Worm (Caenorhabditis elegans) whole organism, L2 larva: ENCODE measurements around the gene smf-3.

ENCODE experiments used
- F13H6.1 ChIP-seq: sonication (generic microtip); optimal IDR thresholded peaks from 2 replicates; lab custom pipeline; 2016; ENCODE audit warnings: missing genetic modification characterization, missing compliant biosample characterization
- R02D3.7 ChIP-seq: fragments of 150-350 bp; optimal IDR thresholded peaks from 2 replicates; lab custom pipeline; 2014; ENCODE audit warnings: missing biosample characterization, missing genetic modification characterization
- Y55F3AM.14 ChIP-seq: fragments of 200-800 bp; sonication (Bioruptor generic); optimal IDR thresholded peaks from 2 replicates; lab custom pipeline; 2018; ENCODE audit warnings: mild to moderate bottlenecking, missing genetic modification characterization, missing compliant biosample characterization
- ZK546.5 ChIP-seq: sonication (generic microtip); optimal IDR thresholded peaks from 2 replicates; lab custom pipeline; 2017; ENCODE audit warnings: missing biosample characterization, missing genetic modification characterization
- alr-1 ChIP-seq: fragments of 150-350 bp; optimal IDR thresholded peaks from 2 replicates; lab custom pipeline; 2014; ENCODE audit warnings: missing biosample characterization, missing genetic modification characterization
- blmp-1 ChIP-seq: sonication (generic microtip); optimal IDR thresholded peaks from 2 replicates; lab custom pipeline; 2017; ENCODE audit warnings: missing genetic modification characterization, mild to moderate bottlenecking, missing compliant biosample characterization, antibody characterized with exemption, moderate library complexity; ENCODE audit not compliant: insufficient read depth
- ceh-82 ChIP-seq: fragments of 150-350 bp; optimal IDR thresholded peaks from 2 replicates; lab custom pipeline; 2014; ENCODE audit warnings: missing biosample characterization, missing genetic modification characterization
- crh-2 ChIP-seq: sonication (generic microtip); optimal IDR thresholded peaks from 2 replicates; lab custom pipeline; 2017; ENCODE audit warnings: missing biosample characterization, missing genetic modification characterization
- dmd-4 ChIP-seq: sonication (generic microtip); optimal IDR thresholded peaks from 2 replicates; lab custom pipeline; 2017; ENCODE audit warnings: missing biosample characterization, missing genetic modification characterization
- egl-27 ChIP-seq: sonication (generic microtip); optimal IDR thresholded peaks from 3 replicates; lab custom pipeline; 2017; ENCODE audit warnings: missing biosample characterization, missing genetic modification reagents, missing genetic modification characterization
- elt-1 ChIP-seq: fragments of 150-350 bp; optimal IDR thresholded peaks from 2 replicates; lab custom pipeline; 2014; ENCODE audit warnings: missing biosample characterization, missing genetic modification characterization
- elt-3 ChIP-seq: sonication (generic microtip); optimal IDR thresholded peaks from 2 replicates; lab custom pipeline; 2017; ENCODE audit warnings: missing biosample characterization, missing genetic modification characterization
- gmeb-1 ChIP-seq: fragments of 150-350 bp; optimal IDR thresholded peaks from 2 replicates; lab custom pipeline; 2014; ENCODE audit warnings: missing biosample characterization, missing genetic modification characterization
- lin-13 ChIP-seq: fragments of 150-350 bp; optimal IDR thresholded peaks from 2 replicates; lab custom pipeline; 2014; ENCODE audit warnings: missing biosample characterization, missing genetic modification reagents, missing genetic modification characterization
- lin-39 ChIP-seq: fragments of 150-350 bp; optimal IDR thresholded peaks from 2 replicates; lab custom pipeline; 2014; ENCODE audit warnings: missing biosample characterization, missing genetic modification reagents, missing genetic modification characterization
- lsy-2 ChIP-seq, 2 experiments: fragments of 150-350 bp in 1 of 2; sonication (generic microtip) in 1 of 2; optimal IDR thresholded peaks; 2 replicates each; lab custom pipeline; 2014 to 2017; ENCODE audit warnings: missing biosample characterization in 2 of 2, missing genetic modification characterization in 2 of 2
- mbf-1 ChIP-seq: sonication (generic microtip); optimal IDR thresholded peaks from 2 replicates; lab custom pipeline; 2017; ENCODE audit warnings: missing biosample characterization, missing genetic modification characterization
- mdl-1 ChIP-seq, 2 experiments: fragments of 150-350 bp in 1 of 2; sonication (generic microtip) in 1 of 2; optimal IDR thresholded peaks; 2 replicates each; lab custom pipeline; 2017; ENCODE audit warnings: missing biosample characterization in 2 of 2, missing genetic modification characterization in 2 of 2
- nhr-10 ChIP-seq: sonication (generic microtip); optimal IDR thresholded peaks from 2 replicates; lab custom pipeline; 2017; ENCODE audit warnings: missing biosample characterization, missing genetic modification characterization
- nhr-11 ChIP-seq: fragments of 150-350 bp; optimal IDR thresholded peaks from 2 replicates; lab custom pipeline; 2014; ENCODE audit warnings: missing biosample characterization, missing genetic modification characterization
- nhr-12 ChIP-seq: fragments of 150-350 bp; optimal IDR thresholded peaks from 2 replicates; lab custom pipeline; 2014; ENCODE audit warnings: missing biosample characterization, missing genetic modification characterization
- nhr-237 ChIP-seq: fragments of 150-350 bp; optimal IDR thresholded peaks from 2 replicates; lab custom pipeline; 2014; ENCODE audit warnings: missing biosample characterization, missing genetic modification characterization
- nhr-25 ChIP-seq: fragments of 150-350 bp; sonication (generic microtip); optimal IDR thresholded peaks from 3 replicates; lab custom pipeline; 2014; ENCODE audit warnings: missing biosample characterization, missing genetic modification characterization
- nhr-6 ChIP-seq: fragments of 150-350 bp; optimal IDR thresholded peaks from 2 replicates; lab custom pipeline; 2014; ENCODE audit warnings: missing biosample characterization, missing genetic modification characterization
- nhr-77 ChIP-seq: fragments of 150-350 bp; optimal IDR thresholded peaks from 2 replicates; lab custom pipeline; 2014; ENCODE audit warnings: missing biosample characterization, missing genetic modification characterization
- peb-1 ChIP-seq: fragments of 150-350 bp; optimal IDR thresholded peaks from 2 replicates; lab custom pipeline; 2014; ENCODE audit warnings: missing biosample characterization, missing genetic modification characterization
- sem-4 ChIP-seq: fragments of 150-350 bp; optimal IDR thresholded peaks from 2 replicates; lab custom pipeline; 2014; ENCODE audit warnings: missing biosample characterization, missing genetic modification reagents, missing genetic modification characterization
- sma-3 ChIP-seq: sonication (generic microtip); optimal IDR thresholded peaks from 2 replicates; lab custom pipeline; 2016; ENCODE audit warnings: missing genetic modification reagents, missing genetic modification characterization, missing compliant biosample characterization
- sma-9 ChIP-seq, 2 experiments: fragments of 150-350 bp in 1 of 2; sonication (generic microtip) in 1 of 2; optimal IDR thresholded peaks; 2 replicates each; lab custom pipeline; 2014 to 2016; ENCODE audit warnings: missing genetic modification characterization in 2 of 2, mild to moderate bottlenecking in 1 of 2, missing biosample characterization in 1 of 2, missing compliant biosample characterization in 1 of 2, missing genetic modification reagents in 1 of 2, moderate library complexity in 1 of 2
- snpc-4 ChIP-seq: fragments of 150-350 bp; optimal IDR thresholded peaks from 2 replicates; lab custom pipeline; 2014; ENCODE audit warnings: missing biosample characterization, missing genetic modification characterization
- unc-39 ChIP-seq: fragments of 150-350 bp; optimal IDR thresholded peaks from 2 replicates; lab custom pipeline; 2014; ENCODE audit warnings: missing biosample characterization, missing genetic modification characterization
- unc-55 ChIP-seq: fragments of 150-350 bp; sonication (generic microtip); optimal IDR thresholded peaks from 3 replicates; lab custom pipeline; 2014; ENCODE audit warnings: missing biosample characterization, missing genetic modification reagents, missing genetic modification characterization
- unc-62 ChIP-seq: fragments of 150-350 bp; optimal IDR thresholded peaks from 2 replicates; lab custom pipeline; 2014; ENCODE audit warnings: missing biosample characterization, missing genetic modification reagents, missing genetic modification characterization
- ztf-1 ChIP-seq: fragments of 200-800 bp; sonication (Bioruptor generic); conservative IDR thresholded peaks from 2 replicates; pipeline ENCODE4 v1.3.6; 2022; ENCODE audit warnings: missing genetic modification characterization, missing compliant biosample characterization
- ztf-11 ChIP-seq: sonication (generic microtip); optimal IDR thresholded peaks from 2 replicates; lab custom pipeline; 2017; ENCODE audit warnings: missing biosample characterization, missing genetic modification characterization

smf-3 gene

ce11 chrIV:2610409-2610808 lies 8.3 kb upstream of the smf-3 start, which contains the start of gene Y69A2AR.32:
Gene Y69A2AR.32, plus strand, starts transcription at chrIV:2610436.
- TF ChIP-seq mbf-1 (tag; lab: Kevin White, UChicago) (no peak), egl-27 (tag; lab: Kevin White, UChicago) (no peak), nhr-11 (tag; lab: Kevin White, UChicago) (no peak), nhr-25 (tag; lab: Kevin White, UChicago) (no peak), F13H6.1 (no peak), sma-3 (GFP tag; lab: Kevin White, UChicago) (no peak), unc-62 (GFP tag; lab: Kevin White, UChicago) (no peak), nhr-12 (tag; lab: Kevin White, UChicago) (no peak), gmeb-1 (tag; lab: Kevin White, UChicago) (no peak), nhr-237 (tag; lab: Kevin White, UChicago) (no peak), ztf-11 (tag; lab: Kevin White, UChicago) (no peak), elt-1 (tag; lab: Kevin White, UChicago) (no peak), R02D3.7 (no peak), ZK546.5 (no peak), peb-1 (tag; lab: Kevin White, UChicago) (no peak)

DNA sequence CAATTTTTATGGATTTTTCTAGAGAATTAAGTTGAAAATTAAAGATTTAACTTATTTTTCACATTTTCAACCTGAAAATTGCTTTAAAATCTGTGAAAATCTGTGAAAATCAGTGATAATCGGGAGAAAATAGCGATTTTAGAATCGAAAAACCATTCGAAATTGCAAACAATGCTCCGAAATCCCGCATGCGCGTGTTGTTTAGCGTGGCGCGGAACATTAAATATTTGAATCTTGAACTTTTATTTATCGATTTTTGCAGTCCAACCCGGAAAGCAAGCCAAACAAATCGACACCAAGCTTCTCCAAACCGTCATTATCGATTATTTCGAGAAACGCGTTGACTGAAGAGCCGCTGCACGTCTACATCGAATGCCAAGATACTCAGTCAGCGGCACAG lies 7.7 kb upstream of the smf-3 start:
- no peak for TF ChIP-seq sma-3 (GFP tag; lab: Kevin White, UChicago)
- TF ChIP-seq nhr-6 (tag; lab: Kevin White, UChicago), result no peak
- no peak for TF ChIP-seq crh-2 (tag; lab: Kevin White, UChicago)
- TF ChIP-seq unc-55 (GFP tag; lab: Kevin White, UChicago), result no peak
- no peak for TF ChIP-seq lin-39 (tag; lab: Kevin White, UChicago)
- no peak for TF ChIP-seq nhr-12 (tag; lab: Kevin White, UChicago)
- no peak for TF ChIP-seq ztf-1 (GFP tag; lab: Robert Waterston, UW)
- TF ChIP-seq nhr-25 (tag; lab: Kevin White, UChicago), result no peak
- TF ChIP-seq blmp-1 (tag; lab: Kevin White, UChicago), result no peak
- no peak for TF ChIP-seq R02D3.7
- no peak for TF ChIP-seq nhr-10 (tag; lab: Kevin White, UChicago)
- TF ChIP-seq elt-1 (tag; lab: Kevin White, UChicago), result no peak
- TF ChIP-seq sma-9 (GFP tag; optimal IDR thresholded peaks at IDR 0.05; lab: Kevin White, UChicago), result no peak
- TF ChIP-seq sma-9 (tag; optimal IDR thresholded peaks at IDR 0.05; lab: Kevin White, UChicago), result no peak
- TF ChIP-seq egl-27 (tag; lab: Kevin White, UChicago), result no peak
- no peak for TF ChIP-seq nhr-77 (tag; lab: Kevin White, UChicago)
- TF ChIP-seq snpc-4 (tag; lab: Kevin White, UChicago), result no peak
- no peak for TF ChIP-seq alr-1 (tag; lab: Kevin White, UChicago)
- TF ChIP-seq sem-4 (tag; lab: Kevin White, UChicago), result no peak

ce11 chrIV:2613011-2613503 lies 5.6 kb upstream of the smf-3 start, which contains the start of gene Y69A2AR.28:
Gene Y69A2AR.28, minus strand, starts transcription at chrIV:2613061.
- peak; percentile 17 for TF ChIP-seq gmeb-1 (tag; lab: Kevin White, UChicago)
- peak in 1 of 2 experiments; percentile 32 for TF ChIP-seq lsy-2 (tag; optimal IDR thresholded peaks at IDR 0.05; lab: Kevin White, UChicago)
- no peak for TF ChIP-seq ztf-11 (tag; lab: Kevin White, UChicago)
- peak; percentile 8 for TF ChIP-seq unc-55 (GFP tag; lab: Kevin White, UChicago)

ce11 chrIV:2613754-2614244 lies 4.9 kb upstream of the smf-3 start, which contains the start of gene daao-1:
Gene daao-1, plus strand, starts transcription at chrIV:2614194.
- TF ChIP-seq mdl-1 (tag; optimal IDR thresholded peaks at IDR 0.05; lab: Kevin White, UChicago) (no peak), lin-13 (GFP tag; lab: Kevin White, UChicago) (no peak), sem-4 (tag; lab: Kevin White, UChicago) (no peak), elt-3 (tag; lab: Kevin White, UChicago) (no peak), R02D3.7 (no peak), Y55F3AM.14 (no peak), dmd-4 (tag; lab: Kevin White, UChicago) (no peak), ceh-82 (tag; lab: Kevin White, UChicago) (no peak), alr-1 (tag; lab: Kevin White, UChicago) (no peak), nhr-6 (tag; lab: Kevin White, UChicago) (no peak), blmp-1 (tag; lab: Kevin White, UChicago) (no peak), nhr-77 (tag; lab: Kevin White, UChicago) (no peak), snpc-4 (tag; lab: Kevin White, UChicago) (no peak), unc-55 (GFP tag; lab: Kevin White, UChicago) (no peak), unc-39 (tag; lab: Kevin White, UChicago) (no peak), nhr-237 (tag; lab: Kevin White, UChicago) (no peak), ztf-11 (tag; lab: Kevin White, UChicago) (no peak), F13H6.1 (no peak)
